Fruit fly (Drosophila melanogaster) whole organism, embryonic: ENCODE measurements around the gene CG9150.
A peak's percentile ranks its signal among the peaks of the same experiment; 100 is the strongest.

Experiments
- B-H2 ChIP-seq: fragments of 200-800 bp; sonication (Bioruptor generic); optimal IDR thresholded peaks from 2 replicates; lab custom pipeline; 2018; ENCODE audit warnings: missing biosample characterization, mild to moderate bottlenecking, missing genetic modification characterization
- BEAF-32 ChIP-seq: fragments of 200-800 bp; sonication (Bioruptor generic); optimal IDR thresholded peaks from 3 replicates; lab custom pipeline; 2017; ENCODE audit warnings: missing biosample characterization, missing genetic modification characterization, mild to moderate bottlenecking, moderate library complexity, missing genetic modification reagents
- Bgb ChIP-seq: fragments of 200-800 bp; sonication (Bioruptor generic); IDR thresholded peaks from 2 replicates; pipeline ENCODE4 v1.3.6; 2022; ENCODE audit warnings: missing biosample characterization, missing genetic modification characterization; ENCODE audit not compliant: partially characterized antibody
- Bteb2 ChIP-seq: fragments of 200-800 bp; sonication (Bioruptor generic); optimal IDR thresholded peaks from 2 replicates; lab custom pipeline; 2016; ENCODE audit warnings: missing biosample characterization, missing genetic modification characterization
- CG12155 ChIP-seq: fragments of 200-800 bp; sonication (Bioruptor generic); optimal IDR thresholded peaks from 3 replicates; lab custom pipeline; 2016; ENCODE audit warnings: missing biosample characterization, missing genetic modification characterization
- CG13287 ChIP-seq: fragments of 200-800 bp; sonication (Bioruptor generic); IDR thresholded peaks from 2 replicates; pipeline ENCODE4 v1.3.6; 2022; ENCODE audit warnings: missing biosample characterization, missing genetic modification characterization; ENCODE audit not compliant: partially characterized antibody
- CG13296 ChIP-seq: fragments of 200-800 bp; sonication (Bioruptor generic); optimal IDR thresholded peaks from 3 replicates; lab custom pipeline; 2018; ENCODE audit warnings: missing biosample characterization, mild to moderate bottlenecking, missing genetic modification characterization
- CG14860 ChIP-seq: fragments of 200-800 bp; sonication (Bioruptor generic); IDR thresholded peaks from 3 replicates; pipeline ENCODE4 v1.3.6; 2022; ENCODE audit warnings: missing biosample characterization, missing genetic modification characterization; ENCODE audit not compliant: partially characterized antibody
- CG17568 ChIP-seq: fragments of 200-800 bp; sonication (Bioruptor generic); optimal IDR thresholded peaks from 2 replicates; lab custom pipeline; 2018; ENCODE audit warnings: missing biosample characterization, mild to moderate bottlenecking, missing genetic modification characterization, moderate library complexity
- CG17802 ChIP-seq: fragments of 200-800 bp; sonication (Bioruptor generic); optimal IDR thresholded peaks from 2 replicates; lab custom pipeline; 2018; ENCODE audit warnings: missing biosample characterization, mild to moderate bottlenecking, missing genetic modification characterization, moderate library complexity
- CG34224 ChIP-seq: fragments of 200-800 bp; sonication (Bioruptor generic); IDR thresholded peaks from 3 replicates; pipeline ENCODE4 v1.3.6; 2022; ENCODE audit warnings: missing biosample characterization, missing genetic modification characterization; ENCODE audit not compliant: partially characterized antibody
- CG34376 ChIP-seq: fragments of 200-800 bp; sonication (Bioruptor generic); optimal IDR thresholded peaks from 2 replicates; lab custom pipeline; 2018; ENCODE audit warnings: missing biosample characterization, mild to moderate bottlenecking, missing genetic modification characterization
- CG34422 ChIP-seq: fragments of 200-800 bp; sonication (Bioruptor generic); IDR thresholded peaks from 3 replicates; pipeline ENCODE4 v1.3.6; 2022; ENCODE audit warnings: missing biosample characterization, missing genetic modification characterization
- CG5245 ChIP-seq: fragments of 200-800 bp; sonication (Bioruptor generic); optimal IDR thresholded peaks from 3 replicates; lab custom pipeline; 2016; ENCODE audit warnings: missing biosample characterization, missing genetic modification characterization
- CG7928 ChIP-seq: fragments of 200-800 bp; sonication (Bioruptor generic); optimal IDR thresholded peaks from 2 replicates; lab custom pipeline; 2017; ENCODE audit warnings: missing biosample characterization, mild to moderate bottlenecking, missing genetic modification characterization
- CG8478 ChIP-seq: fragments of >200 bp; optimal IDR thresholded peaks from 2 replicates; lab custom pipeline; 2018
- CG9215 ChIP-seq: fragments of 200-800 bp; sonication (Bioruptor generic); IDR thresholded peaks from 2 replicates; pipeline ENCODE4 v1.3.6; 2022; ENCODE audit warnings: missing biosample characterization, missing genetic modification characterization
- CrebB ChIP-seq: fragments of 200-800 bp; sonication (Bioruptor generic); optimal IDR thresholded peaks from 3 replicates; lab custom pipeline; 2018; ENCODE audit warnings: missing biosample characterization, mild to moderate bottlenecking, missing genetic modification characterization
- Deaf1 ChIP-seq: fragments of 200-800 bp; optimal IDR thresholded peaks from 3 replicates; lab custom pipeline; 2019; ENCODE audit warnings: missing biosample characterization, mild to moderate bottlenecking, missing genetic modification characterization, moderate library complexity
- H2.0 ChIP-seq: fragments of 200-800 bp; sonication (Bioruptor generic); IDR thresholded peaks from 2 replicates; pipeline ENCODE4 v1.3.6; 2022; ENCODE audit warnings: missing biosample characterization, missing genetic modification characterization
- Jarid2 ChIP-seq: fragments of 200-800 bp; sonication (Bioruptor generic); optimal IDR thresholded peaks from 3 replicates; lab custom pipeline; 2017; ENCODE audit warnings: mild to moderate bottlenecking, missing biosample characterization, missing genetic modification reagents, missing genetic modification characterization
- Lpt ChIP-seq: fragments of >200 bp; optimal IDR thresholded peaks from 2 replicates; lab custom pipeline; 2018; ENCODE audit warnings: missing biosample characterization, missing genetic modification characterization
- Neu2 ChIP-seq: fragments of 200-800 bp; sonication (Bioruptor generic); optimal IDR thresholded peaks from 3 replicates; lab custom pipeline; 2016; ENCODE audit warnings: missing biosample characterization, missing genetic modification characterization, borderline replicate concordance
- Poxn ChIP-seq: fragments of 200-800 bp; sonication (Bioruptor generic); IDR thresholded peaks from 2 replicates; pipeline ENCODE4 v1.3.6; 2022; ENCODE audit warnings: missing biosample characterization, missing genetic modification characterization
- Ptx1 ChIP-seq: fragments of 200-800 bp; sonication (Bioruptor generic); IDR thresholded peaks from 2 replicates; pipeline ENCODE4 v1.3.6; 2022; ENCODE audit warnings: missing biosample characterization, missing genetic modification characterization
- Rfx ChIP-seq: fragments of 200-800 bp; sonication (Bioruptor generic); IDR thresholded peaks from 2 replicates; pipeline ENCODE4 v1.3.6; 2022; ENCODE audit warnings: missing biosample characterization, missing genetic modification characterization
- Scr ChIP-seq: fragments of 200-800 bp; sonication (Bioruptor generic); IDR thresholded peaks from 2 replicates; pipeline ENCODE4 v1.3.6; 2022; ENCODE audit warnings: missing biosample characterization, missing genetic modification characterization; ENCODE audit not compliant: partially characterized antibody
- Sox100B ChIP-seq: fragments of 200-800 bp; sonication (Bioruptor generic); optimal IDR thresholded peaks from 3 replicates; lab custom pipeline; 2018; ENCODE audit warnings: missing biosample characterization, mild to moderate bottlenecking, missing genetic modification characterization
- amos ChIP-seq: fragments of 200-800 bp; sonication (Bioruptor generic); IDR thresholded peaks from 2 replicates; pipeline ENCODE4 v1.3.6; 2022; ENCODE audit warnings: missing biosample characterization, missing genetic modification characterization; ENCODE audit not compliant: partially characterized antibody
- az2 ChIP-seq: fragments of 200-800 bp; sonication (Bioruptor generic); optimal IDR thresholded peaks from 3 replicates; lab custom pipeline; 2016; ENCODE audit warnings: missing biosample characterization, missing genetic modification characterization
- btn ChIP-seq: fragments of 200-800 bp; sonication (Bioruptor generic); optimal IDR thresholded peaks from 2 replicates; lab custom pipeline; 2016; ENCODE audit warnings: missing biosample characterization, missing genetic modification characterization
- caup ChIP-seq: fragments of 200-800 bp; sonication (Bioruptor generic); optimal IDR thresholded peaks from 3 replicates; lab custom pipeline; 2017; ENCODE audit warnings: missing biosample characterization, mild to moderate bottlenecking, missing genetic modification characterization, moderate library complexity; ENCODE audit not compliant: severe bottlenecking
- chinmo ChIP-seq: fragments of 200-800 bp; sonication (Bioruptor generic); IDR thresholded peaks from 4 replicates; pipeline ENCODE4 v1.3.6; 2022; ENCODE audit warnings: missing biosample characterization, missing genetic modification characterization; ENCODE audit not compliant: partially characterized antibody
- corto ChIP-seq: fragments of 200-800 bp; sonication (Bioruptor generic); optimal IDR thresholded peaks from 2 replicates; lab custom pipeline; 2016; ENCODE audit warnings: missing biosample characterization, mild to moderate bottlenecking, missing genetic modification characterization, moderate library complexity
- croc ChIP-seq: fragments of 200-800 bp; sonication (Bioruptor generic); conservative IDR thresholded peaks from 3 replicates; pipeline ENCODE4 v1.3.6; 2022; ENCODE audit warnings: missing biosample characterization, missing genetic modification characterization
- en ChIP-seq: fragments of 200-800 bp; sonication (Bioruptor generic); optimal IDR thresholded peaks from 2 replicates; lab custom pipeline; 2016; ENCODE audit warnings: missing biosample characterization, missing genetic modification characterization
- fd3F ChIP-seq: fragments of 200-800 bp; sonication (Bioruptor generic); optimal IDR thresholded peaks from 2 replicates; lab custom pipeline; 2018; ENCODE audit warnings: missing biosample characterization, mild to moderate bottlenecking, missing genetic modification characterization, moderate library complexity
- ftz-f1 ChIP-seq: fragments of 200-800 bp; sonication (Bioruptor generic); optimal IDR thresholded peaks from 2 replicates; lab custom pipeline; 2016; ENCODE audit warnings: missing biosample characterization, missing genetic modification characterization
- gro ChIP-seq: fragments of 200-800 bp; sonication (Bioruptor generic); optimal IDR thresholded peaks from 2 replicates; lab custom pipeline; 2016; ENCODE audit warnings: missing biosample characterization, missing genetic modification characterization
- mirr ChIP-seq: fragments of 200-800 bp; sonication (Bioruptor generic); optimal IDR thresholded peaks from 3 replicates; lab custom pipeline; 2018; ENCODE audit warnings: missing biosample characterization, mild to moderate bottlenecking, missing genetic modification characterization
- pros ChIP-seq: fragments of 200-800 bp; sonication (Bioruptor generic); optimal IDR thresholded peaks from 3 replicates; lab custom pipeline; 2019; ENCODE audit warnings: missing biosample characterization, mild to moderate bottlenecking, missing genetic modification characterization, moderate library complexity
- rib ChIP-seq: fragments of 200-800 bp; sonication (Bioruptor generic); IDR thresholded peaks from 2 replicates; pipeline ENCODE4 v1.3.6; 2022; ENCODE audit warnings: missing biosample characterization, missing genetic modification characterization
- schlank ChIP-seq: fragments of 200-800 bp; sonication (Bioruptor generic); optimal IDR thresholded peaks from 2 replicates; lab custom pipeline; 2018; ENCODE audit warnings: missing biosample characterization, mild to moderate bottlenecking, missing genetic modification characterization
- scrt ChIP-seq: fragments of 200-800 bp; sonication (Bioruptor generic); optimal IDR thresholded peaks from 2 replicates; lab custom pipeline; 2018; ENCODE audit warnings: missing biosample characterization, mild to moderate bottlenecking, missing genetic modification characterization, moderate library complexity
- so ChIP-seq: fragments of 200-800 bp; sonication (Bioruptor generic); IDR thresholded peaks from 3 replicates; pipeline ENCODE4 v1.3.6; 2022; ENCODE audit warnings: missing biosample characterization, missing genetic modification characterization
- stc ChIP-seq: fragments of 200-800 bp; sonication (Bioruptor generic); IDR thresholded peaks from 2 replicates; pipeline ENCODE4 v1.3.6; 2022; ENCODE audit warnings: missing biosample characterization, missing genetic modification characterization
- unc-4 ChIP-seq: fragments of 200-800 bp; sonication (Bioruptor generic); IDR thresholded peaks from 2 replicates; pipeline ENCODE4 v1.3.6; 2022; ENCODE audit warnings: missing biosample characterization, missing genetic modification characterization; ENCODE audit not compliant: partially characterized antibody

Gene CG9150

DNA sequence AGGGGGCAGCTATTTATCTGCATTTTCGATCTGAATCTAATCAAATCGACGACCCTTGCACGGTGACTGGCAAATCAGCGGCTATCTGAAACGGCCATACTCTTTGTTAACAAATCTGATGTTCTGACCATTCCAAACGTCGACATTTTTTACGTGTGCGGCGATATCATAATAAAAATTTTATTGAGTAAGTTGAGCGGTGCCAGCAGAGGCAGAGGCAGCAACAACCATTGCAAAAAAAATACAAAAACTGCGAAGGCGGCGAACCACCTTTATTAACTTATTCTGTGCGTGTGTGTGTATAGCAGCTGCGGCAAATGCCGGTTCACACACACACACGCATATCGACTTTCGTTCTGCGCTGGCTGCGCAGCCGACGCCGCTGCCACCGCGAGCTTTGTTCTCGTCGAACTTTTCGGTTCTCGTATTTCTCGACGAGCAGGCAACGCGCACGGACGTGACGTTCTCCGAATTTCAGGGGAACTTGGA lies 13.8 kb upstream of the CG9150 start, which contains the start of gene Kr-h1 (continued):
- no peak for TF ChIP-seq CG17568
- no peak for TF ChIP-seq Lpt (GFP tag; lab: Kevin White, UChicago)
- peak; percentile 85 for TF ChIP-seq rib (GFP tag; lab: Robert Waterston, UW)
- peak; percentile 11 for TF ChIP-seq gro (GFP tag; lab: Kevin White, UChicago)
- no peak for TF ChIP-seq croc (GFP tag; lab: Robert Waterston, UW)
- TF ChIP-seq mirr, result peak; percentile 54
- TF ChIP-seq CG34224 (GFP tag; lab: Robert Waterston, UW), result peak; percentile 39; the same call in 1 of the 3 replicates
- peak; percentile 14 for TF ChIP-seq CG34376 (GFP tag; lab: Kevin White, UChicago)
- no peak for TF ChIP-seq en (GFP tag; lab: Kevin White, UChicago)
- peak; percentile 72 for TF ChIP-seq CG12155 (GFP tag; lab: Kevin White, UChicago)
- TF ChIP-seq schlank (tag; lab: Kevin White, UChicago), result no peak
- TF ChIP-seq CG13287 (GFP tag; lab: Robert Waterston, UW), result peak; percentile 42; the same call in 1 of the 2 replicates
- TF ChIP-seq Ptx1 (GFP tag; lab: Robert Waterston, UW), result no peak
- TF ChIP-seq CG14860 (GFP tag; lab: Robert Waterston, UW), result no peak
- 0 out of 3 replicates have a peak, but pooled peaks have one; percentile 35 for TF ChIP-seq so (GFP tag; lab: Robert Waterston, UW)
- TF ChIP-seq caup (GFP tag; lab: Kevin White, UChicago), result no peak
- 0 out of 2 replicates have a peak, but pooled peaks have one; percentile 12 for TF ChIP-seq Scr (GFP tag; lab: Robert Waterston, UW)
- peak; percentile 3 for TF ChIP-seq Deaf1 (tag; lab: Kevin White, UChicago)
- no peak for TF ChIP-seq CG9215
- TF ChIP-seq B-H2 (GFP tag; lab: Kevin White, UChicago), result peak; percentile 27
- TF ChIP-seq az2 (GFP tag; lab: Kevin White, UChicago), result no peak
- no peak for TF ChIP-seq unc-4
- TF ChIP-seq amos (GFP tag; lab: Robert Waterston, UW), result peak; percentile 27; the same call in 1 of the 2 replicates
- TF ChIP-seq corto (GFP tag; lab: Kevin White, UChicago), result peak; percentile 43
- TF ChIP-seq Jarid2 (GFP tag; lab: Kevin White, UChicago), result peak; percentile 33
- TF ChIP-seq chinmo (GFP tag; lab: Robert Waterston, UW), result peak; percentile 96
- no peak for TF ChIP-seq H2.0 (GFP tag; lab: Robert Waterston, UW)
- TF ChIP-seq Neu2 (GFP tag; lab: Kevin White, UChicago), result no peak
- no peak for TF ChIP-seq CG13296 (GFP tag; lab: Kevin White, UChicago)
- no peak for TF ChIP-seq CG17802
- TF ChIP-seq fd3F (GFP tag; lab: Kevin White, UChicago), result no peak
- no peak for TF ChIP-seq btn
- TF ChIP-seq ftz-f1, result peak; percentile 44
- no peak for TF ChIP-seq CG8478 (lab: Kevin White, UChicago)
- peak; percentile 14 for TF ChIP-seq scrt (GFP tag; lab: Kevin White, UChicago)
- no peak for TF ChIP-seq Bteb2
- TF ChIP-seq CG7928, result no peak
- 0 out of 2 replicates have a peak, but pooled peaks have one; percentile 17 for TF ChIP-seq Rfx (GFP tag; lab: Robert Waterston, UW)
- no peak for TF ChIP-seq Sox100B
- TF ChIP-seq CrebB (tag; lab: Kevin White, UChicago), result no peak
- no peak for TF ChIP-seq pros (GFP tag; lab: Kevin White, UChicago)
- 0 out of 2 replicates have a peak, but pooled peaks have one; percentile 21 for TF ChIP-seq stc
- TF ChIP-seq Bgb, result peak; percentile 23; the same call in 1 of the 2 replicates
- no peak for TF ChIP-seq Poxn (GFP tag; lab: Robert Waterston, UW)
- TF ChIP-seq CG5245 (GFP tag; lab: Kevin White, UChicago), result no peak
- TF ChIP-seq BEAF-32, result no peak
- peak; percentile 26; the same call in 1 of the 3 replicates for TF ChIP-seq CG34422 (GFP tag; lab: Robert Waterston, UW)
